Worm (Caenorhabditis elegans): ENCODE results near the gene znf-207.

Gene znf-207

DNA sequence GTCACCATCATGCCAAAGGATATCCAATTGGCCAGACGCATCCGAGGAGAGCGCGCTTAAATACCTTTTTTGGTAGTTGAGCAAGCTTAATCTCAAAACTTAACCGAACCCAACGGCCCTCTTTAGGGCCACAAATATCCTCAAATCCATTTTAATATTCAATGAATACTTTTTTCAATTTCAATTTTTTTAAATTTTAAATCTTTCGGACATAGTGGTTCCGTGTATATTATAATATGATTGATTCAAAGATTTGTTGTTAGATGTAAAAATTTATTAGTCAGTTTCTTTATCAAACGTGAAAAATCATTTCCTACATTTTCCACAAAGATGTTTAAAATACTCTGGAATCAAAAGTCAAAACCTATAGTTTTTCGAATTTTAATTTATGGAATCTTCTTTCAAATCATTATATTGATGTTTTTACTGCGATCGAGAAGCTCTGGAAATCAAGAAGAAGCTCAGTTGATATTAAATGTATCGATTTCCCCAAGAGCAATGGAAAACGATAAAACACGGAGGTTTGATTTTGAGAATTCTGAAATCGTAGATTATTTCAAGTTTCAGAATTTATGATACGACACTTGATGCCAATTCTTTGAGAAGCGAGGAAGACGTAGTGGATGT, 16.3 kb downstream of the znf-207 start, which contains the start of gene B0035.21:
B0035.21 (plus strand) TSS at position 322 of the 627 bp plus-strand sequence.
- TF ChIP-seq lir-3 (tag; optimal IDR thresholded peaks at IDR 0.05): no peak
- TF ChIP-seq dve-1 (tag; optimal IDR thresholded peaks at IDR 0.05; ENCODE audit: insufficient read depth): peak; percentile 4
- no peak for TF ChIP-seq F37D6.2 (tag; optimal IDR thresholded peaks at IDR 0.05)
- TF ChIP-seq mxl-3 (GFP tag; optimal IDR thresholded peaks at IDR 0.05): no peak
- no peak for TF ChIP-seq F10B5.3 (tag; optimal IDR thresholded peaks at IDR 0.05)
- TF ChIP-seq hlh-30 (tag; optimal IDR thresholded peaks at IDR 0.05; ENCODE audit: insufficient read depth): no peak
- no peak for TF ChIP-seq aha-1 (tag)
- peak; percentile 46 for TF ChIP-seq lin-38 (GFP tag; IDR thresholded peaks at IDR 0.05)
- no peak for TF ChIP-seq nhr-42 (GFP tag; IDR thresholded peaks at IDR 0.05)
- no peak for TF ChIP-seq nhr-102 (tag; optimal IDR thresholded peaks at IDR 0.05)
- no peak for TF ChIP-seq tra-1 (GFP tag; IDR thresholded peaks at IDR 0.05)
- TF ChIP-seq ctbp-1 (GFP tag; IDR thresholded peaks at IDR 0.05): no peak
- no peak for TF ChIP-seq madf-9 (GFP tag; conservative IDR thresholded peaks at IDR 0.05)
- 0 out of 2 replicates have a peak, but pooled peaks have one; percentile 32 for TF ChIP-seq pha-4 (GFP tag; IDR thresholded peaks at IDR 0.05)
- TF ChIP-seq pha-4 (tag; optimal IDR thresholded peaks at IDR 0.05): no peak
- no peak for TF ChIP-seq ceh-44 (GFP tag; IDR thresholded peaks at IDR 0.05)
- TF ChIP-seq T26A8.4 (GFP tag; IDR thresholded peaks at IDR 0.05): 0 out of 2 replicates have a peak, but pooled peaks have one; percentile 17
- no peak for TF ChIP-seq saeg-2 (GFP tag; IDR thresholded peaks at IDR 0.05)
- no peak for TF ChIP-seq dpl-1 (GFP tag; optimal IDR thresholded peaks at IDR 0.05)
- no peak for TF ChIP-seq ceh-28 (tag; optimal IDR thresholded peaks at IDR 0.05)
- TF ChIP-seq Y48G9A.11 (GFP tag; IDR thresholded peaks at IDR 0.05): no peak
- 0 out of 2 replicates have a peak, but pooled peaks have one; percentile 48 for TF ChIP-seq F26F4.8 (GFP tag; conservative IDR thresholded peaks at IDR 0.05)
- no peak for TF ChIP-seq mdt-29 (GFP tag; IDR thresholded peaks at IDR 0.05)
- TF ChIP-seq php-3 (GFP tag; IDR thresholded peaks at IDR 0.05): no peak
- 0 out of 2 replicates have a peak, but pooled peaks have one; percentile 34 for TF ChIP-seq Y105C5A.15 (GFP tag; IDR thresholded peaks at IDR 0.05)
- TF ChIP-seq attf-4 (tag; optimal IDR thresholded peaks at IDR 0.05): no peak
- TF ChIP-seq lin-39 (tag; optimal IDR thresholded peaks at IDR 0.05): no peak
- no peak for TF ChIP-seq dmd-6 (GFP tag; IDR thresholded peaks at IDR 0.05)
- TF ChIP-seq D1046.2 (GFP tag; IDR thresholded peaks at IDR 0.05): no peak
- 0 out of 2 replicates have a peak, but pooled peaks have one; percentile 17 for TF ChIP-seq zfp-3 (GFP tag; conservative IDR thresholded peaks at IDR 0.05)
- no peak for TF ChIP-seq dmd-8 (GFP tag; IDR thresholded peaks at IDR 0.05)
- TF ChIP-seq ces-1 (GFP tag; optimal IDR thresholded peaks at IDR 0.05): no peak

DNA sequence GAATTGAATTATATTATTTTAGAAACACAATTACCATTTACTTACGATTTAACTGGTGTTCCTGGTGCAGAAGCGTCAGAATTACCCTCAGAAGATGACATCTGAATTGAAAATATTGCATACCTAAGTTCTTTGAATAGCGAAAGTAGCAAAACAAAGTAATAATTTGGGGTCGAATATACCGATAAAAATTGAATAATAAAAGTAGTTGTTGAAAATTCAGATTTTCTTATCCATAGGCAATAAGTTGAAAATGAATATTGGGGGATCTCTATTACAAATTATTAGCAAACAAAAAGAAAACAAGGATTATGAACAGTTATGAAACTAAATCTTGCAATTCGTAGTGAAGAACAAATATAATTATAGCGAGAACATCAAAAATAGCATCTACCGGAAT, 18.5 kb downstream of the znf-207 start, which contains the start of gene leo-1:
leo-1 (minus strand) TSS at position 101 of the 400 bp plus-strand sequence.
- TF ChIP-seq unc-62 (GFP tag; optimal IDR thresholded peaks at IDR 0.05 in 1 of 2): peak in 1 of 2 experiments; percentile 55
- no peak for TF ChIP-seq unc-62 (tag; optimal IDR thresholded peaks at IDR 0.05)
- TF ChIP-seq F44E2.7 (GFP tag; IDR thresholded peaks at IDR 0.05): no peak

DNA sequence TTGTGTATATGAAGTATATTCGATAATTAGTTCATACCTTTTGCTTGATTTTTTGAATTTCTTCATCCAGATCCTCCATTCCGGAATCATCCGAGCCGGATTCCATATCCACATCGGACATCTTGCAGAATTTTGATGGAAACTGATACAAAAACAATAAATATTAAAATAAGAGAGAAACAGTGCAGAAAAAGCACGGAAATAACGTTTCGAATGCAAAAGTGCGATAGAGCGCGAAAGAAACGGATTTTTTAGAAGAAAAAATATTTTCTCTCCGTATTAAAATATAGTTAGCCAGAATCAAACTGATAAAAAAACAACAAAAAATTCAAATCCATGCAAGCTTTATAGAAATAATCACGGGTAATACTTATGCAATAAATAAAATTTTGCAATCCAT, 22.0 kb downstream of the znf-207 start, which contains the start of gene sart-3:
sart-3 (minus strand) TSS at position 219 of the 400 bp plus-strand sequence.
- no peak for TF ChIP-seq ztf-7 (tag; optimal IDR thresholded peaks at IDR 0.05)
- TF ChIP-seq mes-2 (tag; optimal IDR thresholded peaks at IDR 0.05; ENCODE audit: poor library complexity, severe bottlenecking): peak; percentile 33
- peak; percentile 57 for TF ChIP-seq lin-38 (GFP tag; IDR thresholded peaks at IDR 0.05)
- no peak for TF ChIP-seq lsy-2 (tag; optimal IDR thresholded peaks at IDR 0.05)
- TF ChIP-seq daf-16 (GFP tag; optimal IDR thresholded peaks at IDR 0.05): no peak
- peak; percentile 1 for TF ChIP-seq daf-16 (tag; optimal IDR thresholded peaks at IDR 0.05)
